Worm (Caenorhabditis elegans): ENCODE measurements around the gene F39G3.2.
"Not testable (repeated sequence)": the region's sequence is repeated elsewhere in the genome, so short reads cannot be mapped to it uniquely, and the experiment has no call there.

Gene F39G3.2

ce11 chrV:4758540-4758939, 20.9 kb downstream of the F39G3.2 start:
- TF ChIP-seq him-1 (tag; optimal IDR thresholded peaks at IDR 0.05) (no peak), dao-5 (tag; optimal IDR thresholded peaks at IDR 0.05) (no peak)

ce11 chrV:4760674-4761073, 23.0 kb downstream of the F39G3.2 start, which contains the start of gene bgnt-1.4:
Gene bgnt-1.4 (plus strand): TSS chrV:4760974.
- TF ChIP-seq W03F9.2, dao-5, him-1 (tag; optimal IDR thresholded peaks at IDR 0.05): not testable (repeated sequence)

ce11 chrV:4766501-4766900, 28.9 kb downstream of the F39G3.2 start, which contains the start of gene C18G1.8:
Gene C18G1.8 (minus strand): TSS chrV:4766601.
- no peak for TF ChIP-seq W03F9.2 (tag; optimal IDR thresholded peaks at IDR 0.05)
- TF ChIP-seq him-1 (tag; optimal IDR thresholded peaks at IDR 0.05), result no peak

ce11 chrV:4769633-4770032, 32.0 kb downstream of the F39G3.2 start, which contains the start of gene C18G1.9:
Gene C18G1.9 (minus strand): TSS chrV:4769733.
- TF ChIP-seq W03F9.2 (tag; optimal IDR thresholded peaks at IDR 0.05), result no peak
- TF ChIP-seq him-1 (tag; optimal IDR thresholded peaks at IDR 0.05), result no peak
- no peak for TF ChIP-seq dao-5 (tag; optimal IDR thresholded peaks at IDR 0.05)

- no peak for TF ChIP-seq him-1 (tag; optimal IDR thresholded peaks at IDR 0.05)
- TF ChIP-seq W03F9.2 (tag; optimal IDR thresholded peaks at IDR 0.05), result no peak
- no peak for TF ChIP-seq dao-5 (tag; optimal IDR thresholded peaks at IDR 0.05)
Observed at ce11 chrV:4770408-4770947, 32.8 kb downstream of the F39G3.2 start, which contains the start of gene elt-7. Gene elt-7 (plus strand): TSS chrV:4770670.

- TF ChIP-seq dao-5 (tag; optimal IDR thresholded peaks at IDR 0.05) (no peak), W03F9.2 (tag; optimal IDR thresholded peaks at IDR 0.05) (no peak), him-1 (tag; optimal IDR thresholded peaks at IDR 0.05) (no peak)
Observed at ce11 chrV:4775140-4775539, 37.5 kb downstream of the F39G3.2 start.

- TF ChIP-seq him-1 (tag; optimal IDR thresholded peaks at IDR 0.05) (no peak), W03F9.2 (tag; optimal IDR thresholded peaks at IDR 0.05) (no peak), dao-5 (tag; optimal IDR thresholded peaks at IDR 0.05) (no peak)
Observed at ce11 chrV:4777388-4777986, 39.9 kb downstream of the F39G3.2 start, which contains the start of gene C18G1.1. Gene C18G1.1 (plus strand): TSS chrV:4777960.

ce11 chrV:4783313-4783712, 45.7 kb downstream of the F39G3.2 start, which contains the start of gene Y60C6A.1:
Gene Y60C6A.1 (plus strand): TSS chrV:4783613.
- no peak for TF ChIP-seq him-1 (tag; optimal IDR thresholded peaks at IDR 0.05)
- no peak for TF ChIP-seq W03F9.2 (tag; optimal IDR thresholded peaks at IDR 0.05)
- no peak for TF ChIP-seq dao-5 (tag; optimal IDR thresholded peaks at IDR 0.05)

- TF ChIP-seq him-1 (tag; optimal IDR thresholded peaks at IDR 0.05), result no peak
- no peak for TF ChIP-seq W03F9.2 (tag; optimal IDR thresholded peaks at IDR 0.05)
- TF ChIP-seq dao-5 (tag; optimal IDR thresholded peaks at IDR 0.05), result no peak
Observed at ce11 chrV:4785333-4785852, 47.8 kb downstream of the F39G3.2 start, which contains the start of the genes Y60C6A.2 and Y60C6A.3. Gene Y60C6A.2 (minus strand): TSS chrV:4785433. Gene Y60C6A.3 (plus strand): TSS chrV:4785802.

- TF ChIP-seq dao-5 (tag; optimal IDR thresholded peaks at IDR 0.05), result no peak
- no peak for TF ChIP-seq him-1 (tag; optimal IDR thresholded peaks at IDR 0.05)
- no peak for TF ChIP-seq W03F9.2 (tag; optimal IDR thresholded peaks at IDR 0.05)
Observed at ce11 chrV:4787166-4787565, 49.5 kb downstream of the F39G3.2 start, which contains the start of gene R02F11.9. Gene R02F11.9 (plus strand): TSS chrV:4787466.

- no peak for TF ChIP-seq him-1 (tag; optimal IDR thresholded peaks at IDR 0.05)
- TF ChIP-seq W03F9.2 (tag; optimal IDR thresholded peaks at IDR 0.05), result no peak
- no peak for TF ChIP-seq dao-5 (tag; optimal IDR thresholded peaks at IDR 0.05)
Observed at ce11 chrV:4787836-4788235, 50.2 kb downstream of the F39G3.2 start.

ce11 chrV:4788823-4789222, 51.2 kb downstream of the F39G3.2 start, which contains the start of gene R02F11.10:
Gene R02F11.10 (plus strand): TSS chrV:4789123.
- no peak for TF ChIP-seq W03F9.2 (tag; optimal IDR thresholded peaks at IDR 0.05)
- TF ChIP-seq him-1 (tag; optimal IDR thresholded peaks at IDR 0.05), result no peak

ce11 chrV:4790368-4790767, 52.7 kb downstream of the F39G3.2 start, which contains the start of gene R02F11.12:
Gene R02F11.12 (plus strand): TSS chrV:4790668.
- TF ChIP-seq him-1 (tag; optimal IDR thresholded peaks at IDR 0.05) (no peak), dao-5 (tag; optimal IDR thresholded peaks at IDR 0.05) (no peak), W03F9.2 (tag; optimal IDR thresholded peaks at IDR 0.05) (no peak)

All from whole organism, L4/young adult.